Fruit fly (Drosophila melanogaster): ENCODE measurements around the gene Tmtc1.

- TF ChIP-seq psq (optimal IDR thresholded peaks at IDR 0.05) (no peak), usp (GFP tag; optimal IDR thresholded peaks at IDR 0.05) (no peak), EcR (GFP tag; optimal IDR thresholded peaks at IDR 0.05) (no peak), Dll (optimal IDR thresholded peaks at IDR 0.05) (no peak), CG8478 (optimal IDR thresholded peaks at IDR 0.05) (no peak)
These were observed 42.8 kb downstream of the Tmtc1 start for dm6 chr2L:2720368-2720767.

All from whole organism.